Worm (Caenorhabditis elegans): ENCODE data around the gene msp-79.

The msp-79 gene

DNA sequence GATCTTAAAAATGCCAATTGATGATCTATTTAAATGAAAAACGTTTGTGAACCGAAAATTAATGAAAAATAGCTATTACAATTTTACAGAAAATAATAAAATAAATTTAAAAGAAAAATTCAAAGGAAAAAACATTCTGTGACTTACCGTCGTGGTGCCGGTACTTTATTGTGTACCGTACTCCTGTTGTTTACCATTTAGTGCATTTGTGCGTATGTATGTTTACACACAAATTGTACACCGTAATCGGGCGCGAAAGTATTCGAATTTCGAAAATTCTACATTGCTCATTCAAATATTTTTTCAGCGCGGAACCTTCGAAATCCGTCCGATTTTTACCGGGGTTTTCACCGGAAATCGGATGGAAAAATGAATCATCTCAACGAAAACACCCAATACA, 11.1 kb upstream of the msp-79 start, which contains the start of gene T13F2.6 (continued):
- TF ChIP-seq nhr-90 (tag; optimal IDR thresholded peaks at IDR 0.05) (no peak), xnd-1 (tag; optimal IDR thresholded peaks at IDR 0.05) (peak; percentile 76), mel-28 (tag; optimal IDR thresholded peaks at IDR 0.05; ENCODE audit: borderline replicate concordance) (no peak), F55B11.4 (tag; optimal IDR thresholded peaks at IDR 0.05; ENCODE audit: borderline replicate concordance, insufficient read depth) (no peak), hlh-26 (GFP tag; conservative IDR thresholded peaks at IDR 0.05) (no peak), egl-44 (GFP tag; IDR thresholded peaks at IDR 0.05) (no peak), akir-1 (GFP tag; optimal IDR thresholded peaks at IDR 0.05) (no peak), hlh-12 (tag; optimal IDR thresholded peaks at IDR 0.05) (no peak), ztf-28 (GFP tag; IDR thresholded peaks at IDR 0.05) (no peak), somi-1 (GFP tag; optimal IDR thresholded peaks at IDR 0.05) (no peak), F49E8.2 (tag; optimal IDR thresholded peaks at IDR 0.05; ENCODE audit: insufficient read depth) (peak; percentile 92), lag-1 (GFP tag; IDR thresholded peaks at IDR 0.05) (no peak), lsy-27 (tag; optimal IDR thresholded peaks at IDR 0.05; ENCODE audit: borderline replicate concordance, insufficient read depth) (no peak), bed-1 (GFP tag; IDR thresholded peaks at IDR 0.05) (no peak), efl-1 (GFP tag; optimal IDR thresholded peaks at IDR 0.05) (peak; percentile 92), lin-54 (GFP tag; optimal IDR thresholded peaks at IDR 0.05) (peak; percentile 93), mxl-1 (tag; optimal IDR thresholded peaks at IDR 0.05) (no peak), mcd-1 (GFP tag; IDR thresholded peaks at IDR 0.05) (no peak), aptf-3 (GFP tag; IDR thresholded peaks at IDR 0.05) (no peak), cebp-1 (GFP tag; IDR thresholded peaks at IDR 0.05) (no peak), cebp-1 (tag; optimal IDR thresholded peaks at IDR 0.05) (no peak), snpc-1.3 (tag; optimal IDR thresholded peaks at IDR 0.05; ENCODE audit: insufficient read depth) (peak; percentile 91), nfyb-1 (GFP tag; IDR thresholded peaks at IDR 0.05) (no peak), atf-7 (tag; optimal IDR thresholded peaks at IDR 0.05) (no peak), T26A5.8 (tag; optimal IDR thresholded peaks at IDR 0.05) (no peak), C06A6.2 (GFP tag; conservative IDR thresholded peaks at IDR 0.05) (no peak), B0019.2 (GFP tag; conservative IDR thresholded peaks at IDR 0.05) (peak; percentile 91), B0336.3 (GFP tag; IDR thresholded peaks at IDR 0.05) (peak; percentile 60; the same call in 1 of the 2 replicates), C17E4.6 (GFP tag; IDR thresholded peaks at IDR 0.05) (peak; percentile 15; the same call in 1 of the 2 replicates), ceh-40 (GFP tag; IDR thresholded peaks at IDR 0.05) (no peak), D2030.7 (GFP tag; IDR thresholded peaks at IDR 0.05) (peak; percentile 94), Y95B8A.8 (GFP tag; IDR thresholded peaks at IDR 0.05) (peak; percentile 75), bed-2 (GFP tag; IDR thresholded peaks at IDR 0.05) (no peak), attf-3 (GFP tag; conservative IDR thresholded peaks at IDR 0.05) (peak; percentile 65), fkh-3 (tag; optimal IDR thresholded peaks at IDR 0.05) (no peak), snpc-3.4 (tag; optimal IDR thresholded peaks at IDR 0.05) (peak; percentile 80), hmg-20 (GFP tag; IDR thresholded peaks at IDR 0.05) (no peak), F57C9.4 (tag; optimal IDR thresholded peaks at IDR 0.05) (no peak), ama-1 (optimal IDR thresholded peaks at IDR 0.05) (no peak), ama-1 (GFP tag; optimal IDR thresholded peaks at IDR 0.05) (no peak), dox-1 (GFP tag; IDR thresholded peaks at IDR 0.05) (no peak; the same call in 1 of the 2 replicates), ets-4 (GFP tag; optimal IDR thresholded peaks at IDR 0.05) (no peak), snpc-4 (GFP tag; optimal IDR thresholded peaks at IDR 0.05) (peak; percentile 74), snpc-4 (tag; optimal IDR thresholded peaks at IDR 0.05) (peak; percentile 9 to 83 (median 62)), athp-1 (tag; optimal IDR thresholded peaks at IDR 0.05) (peak; percentile 65), F33H1.4 (GFP tag; IDR thresholded peaks at IDR 0.05) (peak; percentile 80), ceh-100 (GFP tag; IDR thresholded peaks at IDR 0.05) (peak; percentile 56), B0261.1 (tag; optimal IDR thresholded peaks at IDR 0.05) (no peak), ceh-58 (GFP tag; IDR thresholded peaks at IDR 0.05) (no peak), unc-130 (GFP tag; optimal IDR thresholded peaks at IDR 0.05) (peak; percentile 73)

Measured in whole organism, young adult.